Fruit fly (Drosophila melanogaster): ENCODE measurements around the gene Alp11.
A peak's percentile ranks its signal among the peaks of the same experiment; 100 is the strongest.

Alp11 gene

DNA sequence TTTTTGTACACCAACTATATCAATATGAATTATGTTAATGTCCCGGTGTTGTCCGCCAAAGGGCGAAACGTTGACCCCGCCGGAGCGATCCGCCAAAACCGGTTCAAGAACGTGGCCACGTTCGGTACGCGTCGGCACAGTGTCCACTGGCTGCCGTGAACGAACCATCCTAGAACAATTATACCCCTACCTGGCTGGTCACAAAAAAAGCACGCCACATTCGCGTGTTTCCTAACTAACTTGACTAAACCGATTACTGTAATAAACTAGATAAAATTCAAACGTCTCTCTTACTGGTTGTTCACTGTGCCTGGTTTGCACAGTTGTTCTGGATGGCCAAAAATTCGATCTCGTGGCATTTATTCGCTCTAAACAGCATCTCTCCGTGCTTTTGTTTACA lies 8.0 kb upstream of the Alp11 start (continued):
- TF ChIP-seq CG17385 (GFP tag; optimal IDR thresholded peaks at IDR 0.05) (peak; percentile 87), GATAe (GFP tag; conservative IDR thresholded peaks at IDR 0.05) (peak; percentile 51), CG12299 (tag; optimal IDR thresholded peaks at IDR 0.05) (peak; percentile 82), cwo (GFP tag; optimal IDR thresholded peaks at IDR 0.05) (peak; percentile 90), bowl (GFP tag; IDR thresholded peaks at IDR 0.05) (peak; percentile 82), sens (GFP tag) (peak; percentile 98), CG2199 (GFP tag; IDR thresholded peaks at IDR 0.05) (no peak), Lhr (GFP tag; optimal IDR thresholded peaks at IDR 0.05) (peak; percentile 64), Taf1 (GFP tag; IDR thresholded peaks at IDR 0.05) (peak; percentile 93), CG8290 (GFP tag; optimal IDR thresholded peaks at IDR 0.05) (peak; percentile 74), CG8290 (tag; optimal IDR thresholded peaks at IDR 0.05) (peak; percentile 56 to 99), CG5245 (GFP tag; optimal IDR thresholded peaks at IDR 0.05) (peak; percentile 92), trem (tag; optimal IDR thresholded peaks at IDR 0.05) (peak; percentile 70), YL-1 (GFP tag; optimal IDR thresholded peaks at IDR 0.05) (peak; percentile 59), CHES-1-like (GFP tag; optimal IDR thresholded peaks at IDR 0.05) (peak; percentile 92), zen (tag; optimal IDR thresholded peaks at IDR 0.05) (peak; percentile 84), wdn (GFP tag; IDR thresholded peaks at IDR 0.05) (peak; percentile 90), sc (optimal IDR thresholded peaks at IDR 0.05) (no peak), sc (GFP tag; optimal IDR thresholded peaks at IDR 0.05) (peak; percentile 72), CG9932 (GFP tag; IDR thresholded peaks at IDR 0.05) (peak; percentile 97), Mrtf (GFP tag; IDR thresholded peaks at IDR 0.05) (peak; percentile 93), Meics (GFP tag; optimal IDR thresholded peaks at IDR 0.05) (peak; percentile 93), CG12769 (tag; optimal IDR thresholded peaks at IDR 0.05) (no peak), Neu2 (GFP tag; optimal IDR thresholded peaks at IDR 0.05; ENCODE audit: borderline replicate concordance) (peak; percentile 40), CG3407 (GFP tag; optimal IDR thresholded peaks at IDR 0.05) (peak; percentile 76), Elba2 (GFP tag; optimal IDR thresholded peaks at IDR 0.05) (peak; percentile 59), pum (GFP tag; optimal IDR thresholded peaks at IDR 0.05) (peak; percentile 91), D (optimal IDR thresholded peaks at IDR 0.05) (no peak), D (GFP tag; optimal IDR thresholded peaks at IDR 0.05) (peak; percentile 87), jigr1 (GFP tag; IDR thresholded peaks at IDR 0.05) (peak; percentile 73; the same call in 2 of the 3 replicates), Dbx (GFP tag; IDR thresholded peaks at IDR 0.05) (peak; percentile 93), CG4282 (GFP tag; optimal IDR thresholded peaks at IDR 0.05) (peak; percentile 80), HLH3B (GFP tag; IDR thresholded peaks at IDR 0.05) (peak; percentile 86), lmd (GFP tag; IDR thresholded peaks at IDR 0.05) (peak; percentile 95), rib (GFP tag; IDR thresholded peaks at IDR 0.05) (peak; percentile 95), esg (GFP tag; conservative IDR thresholded peaks at IDR 0.05) (peak; percentile 92), C15 (GFP tag; IDR thresholded peaks at IDR 0.05) (peak; percentile 75; the same call in 2 of the 3 replicates), run (tag; optimal IDR thresholded peaks at IDR 0.05) (no peak), Rfx (GFP tag; IDR thresholded peaks at IDR 0.05) (peak; percentile 98), CG14441 (GFP tag; IDR thresholded peaks at IDR 0.05) (peak; percentile 93), CG17328 (GFP tag; IDR thresholded peaks at IDR 0.05) (peak; percentile 93), bcd (GFP tag; optimal IDR thresholded peaks at IDR 0.05) (peak; percentile 91), NfI (GFP tag; optimal IDR thresholded peaks at IDR 0.05) (peak; percentile 92), HLH4C (GFP tag; IDR thresholded peaks at IDR 0.05; ENCODE audit: partially characterized antibody) (no peak), da (GFP tag; optimal IDR thresholded peaks at IDR 0.05) (peak; percentile 62), hbn (GFP tag; IDR thresholded peaks at IDR 0.05; ENCODE audit: partially characterized antibody) (no peak), CG1647 (GFP tag; optimal IDR thresholded peaks at IDR 0.05) (peak; percentile 90), CG32772 (GFP tag; IDR thresholded peaks at IDR 0.05) (peak; percentile 91), CG6813 (GFP tag; optimal IDR thresholded peaks at IDR 0.05) (peak; percentile 93), CG8944 (GFP tag; optimal IDR thresholded peaks at IDR 0.05) (peak; percentile 89), Hmx (GFP tag; optimal IDR thresholded peaks at IDR 0.05) (peak; percentile 63), E2f2 (GFP tag; IDR thresholded peaks at IDR 0.05) (peak; percentile 70), Xrp1 (GFP tag; IDR thresholded peaks at IDR 0.05) (peak; percentile 94)

Measured in whole organism, embryonic.